Worm (Caenorhabditis elegans) whole organism, L4 larva: ENCODE data around the gene sqst-4.

Source experiments
- D1046.2 ChIP-seq: fragments of 200-800 bp; sonication (Bioruptor generic); IDR thresholded peaks from 2 replicates; pipeline ENCODE4 v1.3.6; 2022; ENCODE audit warnings: missing genetic modification characterization, missing compliant biosample characterization
- F37D6.2 ChIP-seq: sonication (generic microtip); optimal IDR thresholded peaks from 2 replicates; lab custom pipeline; 2016; ENCODE audit warnings: mild to moderate bottlenecking, missing genetic modification characterization, missing compliant biosample characterization
- T20F7.1 ChIP-seq: fragments of 200-800 bp; sonication (Bioruptor generic); optimal IDR thresholded peaks from 2 replicates; lab custom pipeline; 2018; ENCODE audit warnings: mild to moderate bottlenecking, missing genetic modification characterization, missing compliant biosample characterization
- T26A8.4 ChIP-seq: fragments of 200-800 bp; sonication (Bioruptor generic); IDR thresholded peaks from 2 replicates; pipeline ENCODE4 v1.3.6; 2022; ENCODE audit warnings: missing genetic modification characterization, missing compliant biosample characterization
- Y48G9A.11 ChIP-seq: fragments of 200-800 bp; sonication (Bioruptor generic); IDR thresholded peaks from 2 replicates; pipeline ENCODE4 v1.3.6; 2022; ENCODE audit warnings: missing genetic modification reagents, missing genetic modification characterization, missing compliant biosample characterization
- Y5F2A.4 ChIP-seq: fragments of 200-800 bp; sonication (Bioruptor generic); optimal IDR thresholded peaks from 2 replicates; lab custom pipeline; 2018; ENCODE audit warnings: mild to moderate bottlenecking, missing genetic modification characterization, missing compliant biosample characterization
- aha-1 ChIP-seq: fragments of 150-350 bp; peaks from one replicate; lab custom pipeline; 2014; ENCODE audit warnings: missing biosample characterization, missing genetic modification characterization
- ceh-44 ChIP-seq: fragments of 200-800 bp; sonication (Bioruptor generic); IDR thresholded peaks from 2 replicates; pipeline ENCODE4 v1.3.6; 2022; ENCODE audit warnings: missing genetic modification reagents, missing genetic modification characterization, missing compliant biosample characterization
- ces-1 ChIP-seq: fragments of 150-350 bp; sonication (generic microtip); optimal IDR thresholded peaks from 4 replicates; lab custom pipeline; 2014; ENCODE audit warnings: missing biosample characterization, missing genetic modification reagents, missing genetic modification characterization
- ctbp-1 ChIP-seq: fragments of 200-800 bp; sonication (Bioruptor generic); IDR thresholded peaks from 2 replicates; pipeline ENCODE4 v1.3.6; 2022; ENCODE audit warnings: missing genetic modification reagents, missing genetic modification characterization, missing compliant biosample characterization
- daf-12 ChIP-seq: fragments of 150-350 bp; optimal IDR thresholded peaks from 2 replicates; lab custom pipeline; 2014; ENCODE audit warnings: missing biosample characterization, missing genetic modification reagents, missing genetic modification characterization
- daf-16 ChIP-seq, 3 experiments: sonication (generic microtip); optimal IDR thresholded peaks; 2 replicates each; lab custom pipeline; 2016 to 2017; ENCODE audit warnings: missing genetic modification characterization in 3 of 3, missing genetic modification reagents in 3 of 3, mild to moderate bottlenecking in 2 of 3, missing compliant biosample characterization in 2 of 3, missing biosample characterization in 1 of 3, moderate library complexity in 1 of 3
- daf-19 ChIP-seq: fragments of 200-800 bp; sonication (Bioruptor generic); conservative IDR thresholded peaks from 2 replicates; pipeline ENCODE4 v1.3.6; 2022; ENCODE audit warnings: missing genetic modification characterization, missing compliant biosample characterization
- dmd-6 ChIP-seq: fragments of 200-800 bp; sonication (Bioruptor generic); IDR thresholded peaks from 2 replicates; pipeline ENCODE4 v1.3.6; 2022; ENCODE audit warnings: missing genetic modification reagents, missing genetic modification characterization, missing compliant biosample characterization
- dmd-9 ChIP-seq: fragments of 200-800 bp; sonication (Bioruptor generic); IDR thresholded peaks from 2 replicates; pipeline ENCODE4 v1.3.6; 2022; ENCODE audit warnings: missing genetic modification reagents, missing genetic modification characterization, missing compliant biosample characterization
- dpl-1 ChIP-seq: fragments of 150-350 bp; optimal IDR thresholded peaks from 2 replicates; lab custom pipeline; 2014; ENCODE audit warnings: missing biosample characterization, missing genetic modification reagents, missing genetic modification characterization
- duxl-1 ChIP-seq: sonication (generic microtip); optimal IDR thresholded peaks from 2 replicates; lab custom pipeline; 2016; ENCODE audit warnings: mild to moderate bottlenecking, missing genetic modification characterization, moderate library complexity, missing compliant biosample characterization; ENCODE audit not compliant: poor library complexity
- egl-27 ChIP-seq: sonication (generic microtip); optimal IDR thresholded peaks from 3 replicates; lab custom pipeline; 2017; ENCODE audit warnings: missing biosample characterization, missing genetic modification reagents, missing genetic modification characterization
- gei-8 ChIP-seq: fragments of 200-800 bp; sonication (Bioruptor generic); optimal IDR thresholded peaks from 2 replicates; lab custom pipeline; 2018; ENCODE audit warnings: mild to moderate bottlenecking, missing genetic modification characterization, missing compliant biosample characterization
- hlh-30 ChIP-seq: sonication (generic microtip); optimal IDR thresholded peaks from 2 replicates; lab custom pipeline; 2017; ENCODE audit warnings: antibody characterized with exemption, mild to moderate bottlenecking, missing genetic modification characterization, missing compliant biosample characterization; ENCODE audit not compliant: insufficient read depth
- hmg-1.1 ChIP-seq: fragments of 200-800 bp; sonication (Bioruptor generic); IDR thresholded peaks from 2 replicates; pipeline ENCODE4 v1.3.6; 2022; ENCODE audit warnings: missing genetic modification reagents, missing genetic modification characterization, missing compliant biosample characterization
- madf-5 ChIP-seq, 2 experiments: fragments of 200-800 bp; sonication (Bioruptor generic); IDR thresholded peaks; 2 replicates each; pipeline ENCODE4 v1.3.6; 2022; ENCODE audit warnings: missing compliant biosample characterization in 2 of 2, missing genetic modification characterization in 2 of 2
- madf-9 ChIP-seq: fragments of 200-800 bp; sonication (Bioruptor generic); conservative IDR thresholded peaks from 2 replicates; pipeline ENCODE4 v1.3.6; 2022; ENCODE audit warnings: missing genetic modification reagents, missing genetic modification characterization, missing compliant biosample characterization
- mdt-29 ChIP-seq: fragments of 200-800 bp; sonication (Bioruptor generic); IDR thresholded peaks from 2 replicates; pipeline ENCODE4 v1.3.6; 2022; ENCODE audit warnings: missing genetic modification reagents, missing genetic modification characterization, missing compliant biosample characterization
- mes-2 ChIP-seq: sonication (generic microtip); optimal IDR thresholded peaks from 2 replicates; lab custom pipeline; 2016; ENCODE audit warnings: missing genotype, mild to moderate bottlenecking, missing genetic modification characterization, missing compliant biosample characterization; ENCODE audit not compliant: poor library complexity, severe bottlenecking
- nhr-11 ChIP-seq: fragments of 150-350 bp; optimal IDR thresholded peaks from 2 replicates; lab custom pipeline; 2014; ENCODE audit warnings: missing biosample characterization, missing genetic modification characterization
- nhr-25 ChIP-seq: sonication (generic microtip); optimal IDR thresholded peaks from 2 replicates; lab custom pipeline; 2017; ENCODE audit warnings: missing genetic modification characterization, mild to moderate bottlenecking, missing compliant biosample characterization, antibody characterized with exemption, moderate library complexity, borderline replicate concordance; ENCODE audit not compliant: insufficient read depth
- nhr-28 ChIP-seq: fragments of 150-350 bp; optimal IDR thresholded peaks from 2 replicates; lab custom pipeline; 2014; ENCODE audit warnings: missing biosample characterization, missing genetic modification characterization
- nhr-41 ChIP-seq: fragments of 200-800 bp; sonication (Bioruptor generic); IDR thresholded peaks from 2 replicates; pipeline ENCODE4 v1.3.6; 2022; ENCODE audit warnings: missing genetic modification reagents, missing genetic modification characterization, missing compliant biosample characterization
- nhr-77 ChIP-seq: fragments of 150-350 bp; optimal IDR thresholded peaks from 2 replicates; lab custom pipeline; 2014; ENCODE audit warnings: missing biosample characterization, missing genetic modification characterization
- php-3 ChIP-seq: fragments of 200-800 bp; sonication (Bioruptor generic); IDR thresholded peaks from 2 replicates; pipeline ENCODE4 v1.3.6; 2022; ENCODE audit warnings: missing genetic modification reagents, missing genetic modification characterization, missing compliant biosample characterization
- pqm-1 ChIP-seq: sonication (generic microtip); optimal IDR thresholded peaks from 2 replicates; lab custom pipeline; 2017; ENCODE audit warnings: missing biosample characterization, missing genetic modification characterization
- rbr-2 ChIP-seq: sonication (generic microtip); optimal IDR thresholded peaks from 2 replicates; lab custom pipeline; 2016; ENCODE audit warnings: missing genotype, missing genetic modification characterization, missing compliant biosample characterization
- unc-62 ChIP-seq, 3 experiments: fragments of 150-350 bp in 1 of 3; sonication (generic microtip); optimal IDR thresholded peaks in 2 of 3; peaks in 1 of 3; 1 replicate in 1 of 3; 2 replicates in 2 of 3; lab custom pipeline; 2014 to 2017; ENCODE audit warnings: missing biosample characterization in 3 of 3, missing genetic modification characterization in 3 of 3, missing genetic modification reagents in 3 of 3, missing genotype in 1 of 3
- vab-7 ChIP-seq: fragments of 200-800 bp; sonication (Bioruptor generic); IDR thresholded peaks from 2 replicates; pipeline ENCODE4 v1.3.6; 2022; ENCODE audit warnings: missing genetic modification reagents, missing genetic modification characterization, missing compliant biosample characterization
- zfp-3 ChIP-seq: fragments of 200-800 bp; sonication (Bioruptor generic); conservative IDR thresholded peaks from 2 replicates; pipeline ENCODE4 v1.3.6; 2022; ENCODE audit warnings: missing genetic modification reagents, missing genetic modification characterization, missing compliant biosample characterization
- ztf-11 ChIP-seq: fragments of 150-350 bp; optimal IDR thresholded peaks from 2 replicates; lab custom pipeline; 2014; ENCODE audit warnings: missing biosample characterization, missing genetic modification characterization
- ztf-7 ChIP-seq: fragments of 150-350 bp; optimal IDR thresholded peaks from 2 replicates; lab custom pipeline; 2014; ENCODE audit warnings: missing biosample characterization, missing genetic modification characterization

Gene sqst-4

ce11 chrV:16494359-16494758 is 6.1 kb downstream of the sqst-4 start, which contains the start of gene comt-2:
Gene comt-2 (minus strand): TSS chrV:16494489.
- TF ChIP-seq dmd-6 (GFP tag; lab: Robert Waterston, UW) (peak; percentile 80; the same call in 1 of the 2 replicates), T20F7.1 (GFP tag; lab: Kevin White, UChicago) (no peak), daf-16 (GFP tag; optimal IDR thresholded peaks at IDR 0.05; lab: Kevin White, UChicago) (no peak), daf-16 (tag; optimal IDR thresholded peaks at IDR 0.05; lab: Kevin White, UChicago) (peak; percentile 75), php-3 (0 out of 2 replicates have a peak, but pooled peaks have one; percentile 34), pqm-1 (tag; lab: Kevin White, UChicago) (peak; percentile 85), nhr-28 (tag; lab: Kevin White, UChicago) (peak; percentile 80)

- no peak for TF ChIP-seq daf-12 (tag; lab: Kevin White, UChicago)
- no peak for TF ChIP-seq ztf-11 (tag; lab: Kevin White, UChicago)
- no peak for TF ChIP-seq Y48G9A.11 (GFP tag; lab: Robert Waterston, UW)
- no peak for TF ChIP-seq nhr-41 (GFP tag; lab: Robert Waterston, UW)
- TF ChIP-seq mes-2 (tag; lab: Kevin White, UChicago), result no peak
- no peak for TF ChIP-seq daf-16 (GFP tag; optimal IDR thresholded peaks at IDR 0.05; lab: Kevin White, UChicago)
- TF ChIP-seq daf-16 (tag; optimal IDR thresholded peaks at IDR 0.05; lab: Kevin White, UChicago), result no peak
- TF ChIP-seq F37D6.2, result no peak
- TF ChIP-seq unc-62 (GFP tag; optimal IDR thresholded peaks at IDR 0.05 in 1 of 2; lab: Kevin White, UChicago), result no peak
- no peak for TF ChIP-seq unc-62 (tag; optimal IDR thresholded peaks at IDR 0.05; lab: Kevin White, UChicago)
- TF ChIP-seq ceh-44 (GFP tag; lab: Robert Waterston, UW), result no peak
- TF ChIP-seq T20F7.1 (GFP tag; lab: Kevin White, UChicago), result no peak
- TF ChIP-seq Y5F2A.4 (GFP tag; lab: Kevin White, UChicago), result no peak
- TF ChIP-seq nhr-25, result no peak
- no peak for TF ChIP-seq hmg-1.1 (GFP tag; lab: Robert Waterston, UW)
- no peak for TF ChIP-seq nhr-11 (tag; lab: Kevin White, UChicago)
- TF ChIP-seq gei-8 (GFP tag; lab: Kevin White, UChicago), result no peak
- TF ChIP-seq ces-1 (GFP tag; lab: Kevin White, UChicago), result no peak
- TF ChIP-seq, all 104 proteins: peak for 0
Measured at ce11 chrV:16497504-16497903, 9.2 kb downstream of the sqst-4 start, which contains the start of gene srh-136. Gene srh-136 (minus strand): TSS chrV:16497596.

ce11 chrV:16499006-16499405 is 10.7 kb downstream of the sqst-4 start, which contains the start of gene F36D3.1:
Gene F36D3.1 (plus strand): TSS chrV:16499352.
- TF ChIP-seq mdt-29 (GFP tag; lab: Robert Waterston, UW) (no peak), mes-2 (tag; lab: Kevin White, UChicago) (peak; percentile 67), egl-27 (tag; lab: Kevin White, UChicago) (no peak), dmd-6 (GFP tag; lab: Robert Waterston, UW) (0 out of 2 replicates have a peak, but pooled peaks have one; percentile 16), duxl-1 (no peak), madf-5 (GFP tag; IDR thresholded peaks at IDR 0.05; lab: Robert Waterston, UW) (no peak), ctbp-1 (GFP tag; lab: Robert Waterston, UW) (no peak), rbr-2 (peak; percentile 12), dpl-1 (GFP tag; lab: Kevin White, UChicago) (peak; percentile 87), dmd-9 (no peak), ztf-7 (tag; lab: Kevin White, UChicago) (peak; percentile 1), vab-7 (GFP tag; lab: Robert Waterston, UW) (no peak), unc-62 (GFP tag; optimal IDR thresholded peaks at IDR 0.05 in 1 of 2; lab: Kevin White, UChicago) (peak in 1 of 2 experiments; percentile 3), unc-62 (tag; optimal IDR thresholded peaks at IDR 0.05; lab: Kevin White, UChicago) (no peak), madf-9 (GFP tag; lab: Robert Waterston, UW) (no peak), nhr-77 (no peak), nhr-28 (tag; lab: Kevin White, UChicago) (peak; percentile 25), hlh-30 (tag; lab: Kevin White, UChicago) (peak; percentile 16), aha-1 (no peak), Y48G9A.11 (GFP tag; lab: Robert Waterston, UW) (no peak), T26A8.4 (no peak), nhr-25 (no peak), daf-19 (no peak), zfp-3 (GFP tag; lab: Robert Waterston, UW) (no peak), T20F7.1 (GFP tag; lab: Kevin White, UChicago) (no peak), pqm-1 (tag; lab: Kevin White, UChicago) (no peak), D1046.2 (no peak)
